Worm (Caenorhabditis elegans) whole organism, L4 larva: ENCODE data around the gene D1044.7.

Experiments
- F49E8.2 ChIP-seq: sonication (generic microtip); optimal IDR thresholded peaks from 2 replicates; lab custom pipeline; 2016; ENCODE audit warnings: missing compliant biosample characterization, mild to moderate bottlenecking, missing genetic modification characterization, borderline replicate concordance
- T20F7.1 ChIP-seq: fragments of 200-800 bp; sonication (Bioruptor generic); optimal IDR thresholded peaks from 2 replicates; lab custom pipeline; 2018; ENCODE audit warnings: mild to moderate bottlenecking, missing genetic modification characterization, missing compliant biosample characterization
- T26A8.4 ChIP-seq: fragments of 200-800 bp; sonication (Bioruptor generic); IDR thresholded peaks from 2 replicates; pipeline ENCODE4 v1.3.6; 2022; ENCODE audit warnings: missing genetic modification characterization, missing compliant biosample characterization
- Y48G9A.11 ChIP-seq: fragments of 200-800 bp; sonication (Bioruptor generic); IDR thresholded peaks from 2 replicates; pipeline ENCODE4 v1.3.6; 2022; ENCODE audit warnings: missing genetic modification reagents, missing genetic modification characterization, missing compliant biosample characterization
- Y75B8A.6 ChIP-seq: fragments of 200-800 bp; sonication (Bioruptor generic); IDR thresholded peaks from 2 replicates; pipeline ENCODE4 v1.3.6; 2022; ENCODE audit warnings: missing genetic modification reagents, missing genetic modification characterization, missing compliant biosample characterization
- aha-1 ChIP-seq: fragments of 150-350 bp; peaks from one replicate; lab custom pipeline; 2014; ENCODE audit warnings: missing biosample characterization, missing genetic modification characterization
- ama-1 ChIP-seq: fragments of 150-350 bp; optimal IDR thresholded peaks from 2 replicates; lab custom pipeline; 2014; ENCODE audit warnings: inconsistent platforms, mixed read lengths
- arid-1 ChIP-seq: fragments of 200-800 bp; sonication (Bioruptor generic); conservative IDR thresholded peaks from 2 replicates; pipeline ENCODE4 v1.3.6; 2022; ENCODE audit warnings: missing genetic modification reagents, missing genetic modification characterization, missing compliant biosample characterization
- ceh-20 ChIP-seq: fragments of 200-800 bp; sonication (Bioruptor generic); IDR thresholded peaks from 2 replicates; pipeline ENCODE4 v1.3.6; 2022; ENCODE audit warnings: missing genetic modification reagents, missing genetic modification characterization, missing compliant biosample characterization
- ceh-82 ChIP-seq: sonication (generic microtip); optimal IDR thresholded peaks from 2 replicates; lab custom pipeline; 2017; ENCODE audit warnings: missing biosample characterization, missing genetic modification characterization
- cey-2 ChIP-seq: sonication (generic microtip); optimal IDR thresholded peaks from 3 replicates; lab custom pipeline; 2017; ENCODE audit warnings: missing genetic modification characterization, mild to moderate bottlenecking, missing compliant biosample characterization, antibody characterized with exemption, borderline replicate concordance; ENCODE audit not compliant: insufficient read depth
- ctbp-1 ChIP-seq: fragments of 200-800 bp; sonication (Bioruptor generic); IDR thresholded peaks from 2 replicates; pipeline ENCODE4 v1.3.6; 2022; ENCODE audit warnings: missing genetic modification reagents, missing genetic modification characterization, missing compliant biosample characterization
- daf-12 ChIP-seq: fragments of 150-350 bp; optimal IDR thresholded peaks from 2 replicates; lab custom pipeline; 2014; ENCODE audit warnings: missing biosample characterization, missing genetic modification reagents, missing genetic modification characterization
- daf-16 ChIP-seq, 3 experiments: sonication (generic microtip); optimal IDR thresholded peaks; 2 replicates each; lab custom pipeline; 2016 to 2017; ENCODE audit warnings: missing genetic modification characterization in 3 of 3, missing genetic modification reagents in 3 of 3, mild to moderate bottlenecking in 2 of 3, missing compliant biosample characterization in 2 of 3, missing biosample characterization in 1 of 3, moderate library complexity in 1 of 3
- dmd-8 ChIP-seq: fragments of 200-800 bp; sonication (Bioruptor generic); IDR thresholded peaks from 2 replicates; pipeline ENCODE4 v1.3.6; 2022; ENCODE audit warnings: missing genetic modification characterization, missing compliant biosample characterization
- dve-1 ChIP-seq: sonication (generic microtip); optimal IDR thresholded peaks from 2 replicates; lab custom pipeline; 2017; ENCODE audit warnings: antibody characterized with exemption, mild to moderate bottlenecking, missing genetic modification characterization, missing compliant biosample characterization; ENCODE audit not compliant: insufficient read depth
- egl-27 ChIP-seq: sonication (generic microtip); optimal IDR thresholded peaks from 3 replicates; lab custom pipeline; 2017; ENCODE audit warnings: missing biosample characterization, missing genetic modification reagents, missing genetic modification characterization
- egl-43 ChIP-seq: fragments of 200-800 bp; sonication (Bioruptor generic); IDR thresholded peaks from 2 replicates; pipeline ENCODE4 v1.3.6; 2022; ENCODE audit warnings: missing genetic modification reagents, missing genetic modification characterization, missing compliant biosample characterization
- fkh-10 ChIP-seq: fragments of 150-350 bp; optimal IDR thresholded peaks from 2 replicates; lab custom pipeline; 2014; ENCODE audit warnings: missing biosample characterization, missing genetic modification reagents, missing genetic modification characterization
- fos-1 ChIP-seq: fragments of 150-350 bp; optimal IDR thresholded peaks from 2 replicates; lab custom pipeline; 2014; ENCODE audit warnings: missing biosample characterization, missing genetic modification characterization
- gei-8 ChIP-seq: fragments of 200-800 bp; sonication (Bioruptor generic); optimal IDR thresholded peaks from 2 replicates; lab custom pipeline; 2018; ENCODE audit warnings: mild to moderate bottlenecking, missing genetic modification characterization, missing compliant biosample characterization
- hlh-30 ChIP-seq: sonication (generic microtip); optimal IDR thresholded peaks from 2 replicates; lab custom pipeline; 2017; ENCODE audit warnings: antibody characterized with exemption, mild to moderate bottlenecking, missing genetic modification characterization, missing compliant biosample characterization; ENCODE audit not compliant: insufficient read depth
- hmg-1.1 ChIP-seq: fragments of 200-800 bp; sonication (Bioruptor generic); IDR thresholded peaks from 2 replicates; pipeline ENCODE4 v1.3.6; 2022; ENCODE audit warnings: missing genetic modification reagents, missing genetic modification characterization, missing compliant biosample characterization
- lim-7 ChIP-seq: fragments of 200-800 bp; sonication (Bioruptor generic); IDR thresholded peaks from 2 replicates; pipeline ENCODE4 v1.3.6; 2022; ENCODE audit warnings: missing genetic modification characterization, missing compliant biosample characterization
- lin-38 ChIP-seq: fragments of 200-800 bp; sonication (Bioruptor generic); IDR thresholded peaks from 2 replicates; pipeline ENCODE4 v1.3.6; 2022; ENCODE audit warnings: missing genetic modification reagents, missing genetic modification characterization, missing compliant biosample characterization
- mdl-1 ChIP-seq, 2 experiments: fragments of 150-350 bp in 1 of 2; sonication (generic microtip) in 1 of 2; optimal IDR thresholded peaks; 2 replicates each; lab custom pipeline; 2014 to 2017; ENCODE audit warnings: missing biosample characterization in 2 of 2, missing genetic modification characterization in 2 of 2
- mdt-29 ChIP-seq: fragments of 200-800 bp; sonication (Bioruptor generic); IDR thresholded peaks from 2 replicates; pipeline ENCODE4 v1.3.6; 2022; ENCODE audit warnings: missing genetic modification reagents, missing genetic modification characterization, missing compliant biosample characterization
- nhr-102 ChIP-seq: sonication (generic microtip); optimal IDR thresholded peaks from 2 replicates; lab custom pipeline; 2016; ENCODE audit warnings: mild to moderate bottlenecking, missing genetic modification characterization, moderate library complexity, missing compliant biosample characterization
- nhr-6 ChIP-seq: fragments of 150-350 bp; optimal IDR thresholded peaks from 2 replicates; lab custom pipeline; 2014; ENCODE audit warnings: missing biosample characterization, missing genetic modification characterization
- nhr-76 ChIP-seq: fragments of 150-350 bp; optimal IDR thresholded peaks from 2 replicates; lab custom pipeline; 2014; ENCODE audit warnings: missing biosample characterization, missing genetic modification characterization
- pha-4 ChIP-seq, 2 experiments: fragments of 150-350 bp in 1 of 2; fragments of 200-800 bp in 1 of 2; sonication (Bioruptor generic) in 1 of 2; IDR thresholded peaks in 1 of 2; optimal IDR thresholded peaks in 1 of 2; 2 replicates each; pipeline versions ENCODE4 v1.3.6 to Lab custom; 2014 to 2022; ENCODE audit warnings: missing genetic modification characterization in 2 of 2, missing genetic modification reagents in 2 of 2, missing biosample characterization in 1 of 2, missing compliant biosample characterization in 1 of 2
- php-3 ChIP-seq: fragments of 200-800 bp; sonication (Bioruptor generic); IDR thresholded peaks from 2 replicates; pipeline ENCODE4 v1.3.6; 2022; ENCODE audit warnings: missing genetic modification reagents, missing genetic modification characterization, missing compliant biosample characterization
- rbr-2 ChIP-seq: sonication (generic microtip); optimal IDR thresholded peaks from 2 replicates; lab custom pipeline; 2016; ENCODE audit warnings: missing genotype, missing genetic modification characterization, missing compliant biosample characterization
- spr-1 ChIP-seq: sonication (generic microtip); optimal IDR thresholded peaks from 2 replicates; lab custom pipeline; 2016; ENCODE audit warnings: mild to moderate bottlenecking, missing genetic modification characterization, missing compliant biosample characterization
- tra-1 ChIP-seq: fragments of 200-800 bp; sonication (Bioruptor generic); IDR thresholded peaks from 2 replicates; pipeline ENCODE4 v1.3.6; 2022; ENCODE audit warnings: missing genetic modification reagents, missing genetic modification characterization, missing compliant biosample characterization
- unc-62 ChIP-seq, 3 experiments: fragments of 150-350 bp in 1 of 3; sonication (generic microtip); optimal IDR thresholded peaks in 2 of 3; peaks in 1 of 3; 1 replicate in 1 of 3; 2 replicates in 2 of 3; lab custom pipeline; 2014 to 2017; ENCODE audit warnings: missing biosample characterization in 3 of 3, missing genetic modification characterization in 3 of 3, missing genetic modification reagents in 3 of 3, missing genotype in 1 of 3

The D1044.7 gene

ce11 chrIII:5508669-5509068 is at the start of gene D1044.7:
Gene D1044.7, minus strand, starts transcription at chrIII:5508769.
- TF ChIP-seq daf-16 (GFP tag; optimal IDR thresholded peaks at IDR 0.05; lab: Kevin White, UChicago) (no peak), daf-16 (tag; optimal IDR thresholded peaks at IDR 0.05; lab: Kevin White, UChicago) (no peak), unc-62 (GFP tag; optimal IDR thresholded peaks at IDR 0.05 in 1 of 2; lab: Kevin White, UChicago) (peak in 1 of 2 experiments; percentile 63), unc-62 (tag; optimal IDR thresholded peaks at IDR 0.05; lab: Kevin White, UChicago) (no peak)

- peak; percentile 47; the same call in 1 of the 2 replicates for TF ChIP-seq pha-4 (GFP tag; IDR thresholded peaks at IDR 0.05; lab: Robert Waterston, UW)
- TF ChIP-seq pha-4 (tag; optimal IDR thresholded peaks at IDR 0.05; lab: Kevin White, UChicago): no peak
- peak; percentile 24 for TF ChIP-seq spr-1
- no peak for TF ChIP-seq mdl-1 (tag; optimal IDR thresholded peaks at IDR 0.05; lab: Kevin White, UChicago)
- 0 out of 2 replicates have a peak, but pooled peaks have one; percentile 51 for TF ChIP-seq dmd-8
- TF ChIP-seq gei-8: no peak
- TF ChIP-seq nhr-76 (tag; lab: Kevin White, UChicago): no peak
- peak; percentile 54; the same call in 1 of the 2 replicates for TF ChIP-seq egl-43 (GFP tag; lab: Robert Waterston, UW)
- TF ChIP-seq T26A8.4 (GFP tag; lab: Robert Waterston, UW): peak; percentile 52; the same call in 1 of the 2 replicates
- TF ChIP-seq mdt-29: peak; percentile 49; the same call in 1 of the 2 replicates
- no peak for TF ChIP-seq fkh-10 (GFP tag; lab: Kevin White, UChicago)
- TF ChIP-seq ctbp-1 (GFP tag; lab: Robert Waterston, UW): no peak
- TF ChIP-seq lim-7 (GFP tag; lab: Robert Waterston, UW): peak; percentile 18; the same call in 1 of the 2 replicates
- no peak for TF ChIP-seq ceh-20 (GFP tag; lab: Robert Waterston, UW)
- TF ChIP-seq cey-2 (tag; lab: Kevin White, UChicago): no peak
- no peak for TF ChIP-seq fos-1
- TF ChIP-seq Y48G9A.11: peak; percentile 19; the same call in 1 of the 2 replicates
- TF ChIP-seq php-3 (GFP tag; lab: Robert Waterston, UW): peak; percentile 44; the same call in 1 of the 2 replicates
- TF ChIP-seq daf-12: no peak
- peak; percentile 66 for TF ChIP-seq aha-1 (tag; lab: Kevin White, UChicago)
- TF ChIP-seq dve-1: no peak
- TF ChIP-seq rbr-2 (tag; lab: Kevin White, UChicago): no peak
- peak; percentile 9 for TF ChIP-seq nhr-102 (tag; lab: Kevin White, UChicago)
- peak; percentile 23; the same call in 1 of the 2 replicates for TF ChIP-seq tra-1
- TF ChIP-seq lin-38 (GFP tag; lab: Robert Waterston, UW): peak; percentile 50
- no peak for TF ChIP-seq hmg-1.1 (GFP tag; lab: Robert Waterston, UW)
- no peak for TF ChIP-seq nhr-6
- TF ChIP-seq arid-1 (GFP tag; lab: Robert Waterston, UW): peak; percentile 69; the same call in 1 of the 2 replicates
- TF ChIP-seq F49E8.2 (tag; lab: Kevin White, UChicago): no peak
- no peak for TF ChIP-seq hlh-30 (tag; lab: Kevin White, UChicago)
- peak; percentile 16; the same call in 1 of the 2 replicates for TF ChIP-seq Y75B8A.6 (GFP tag; lab: Robert Waterston, UW)
- no peak for TF ChIP-seq egl-27 (tag; lab: Kevin White, UChicago)
- TF ChIP-seq ama-1 (lab: Kevin White, UChicago): peak; percentile 33
- no peak for TF ChIP-seq ceh-82
- TF ChIP-seq T20F7.1: no peak
Observed at ce11 chrIII:5557246-5557819, 48.8 kb upstream of the D1044.7 start, which contains the start of gene rpc-2. Gene rpc-2, plus strand, starts transcription at chrIII:5557365.
